Fruit fly (Drosophila melanogaster) whole organism, embryonic: Measurements from ENCODE around the gene Tet.
A peak's percentile ranks its signal among the peaks of the same experiment; 100 is the strongest.

ENCODE experiments used
- Antp ChIP-seq: fragments of 200-800 bp; sonication (Bioruptor generic); optimal IDR thresholded peaks from 3 replicates; lab custom pipeline; 2016; ENCODE audit warnings: missing biosample characterization, missing genetic modification characterization
- Atf3 ChIP-seq: fragments of 200-800 bp; sonication (Bioruptor generic); optimal IDR thresholded peaks from 3 replicates; lab custom pipeline; 2016; ENCODE audit warnings: missing biosample characterization, missing genetic modification characterization
- B-H1 ChIP-seq: fragments of 200-800 bp; sonication (Bioruptor generic); IDR thresholded peaks from 3 replicates; pipeline ENCODE4 v1.3.6; 2022; ENCODE audit warnings: missing biosample characterization, missing genetic modification characterization
- BtbVII ChIP-seq: fragments of 200-800 bp; sonication (Bioruptor generic); optimal IDR thresholded peaks from 3 replicates; lab custom pipeline; 2017; ENCODE audit warnings: missing biosample characterization, mild to moderate bottlenecking, missing genetic modification characterization
- CG1024 ChIP-seq: fragments of 200-800 bp; sonication (Bioruptor generic); IDR thresholded peaks from 2 replicates; pipeline ENCODE4 v1.3.6; 2022; ENCODE audit warnings: missing biosample characterization, missing genetic modification characterization
- CG12104 ChIP-seq: fragments of 200-800 bp; sonication (Bioruptor generic); optimal IDR thresholded peaks from 3 replicates; lab custom pipeline; 2016; ENCODE audit warnings: missing biosample characterization, missing genetic modification characterization
- CG12391 ChIP-seq: fragments of 200-800 bp; sonication (Bioruptor generic); optimal IDR thresholded peaks from 3 replicates; lab custom pipeline; 2018; ENCODE audit warnings: missing biosample characterization, mild to moderate bottlenecking, missing genetic modification characterization, moderate library complexity
- CG12769 ChIP-seq: fragments of 200-800 bp; sonication (Bioruptor generic); optimal IDR thresholded peaks from 2 replicates; lab custom pipeline; 2019; ENCODE audit warnings: missing biosample characterization, mild to moderate bottlenecking, missing genetic modification characterization, moderate library complexity
- CG16863 ChIP-seq: fragments of 200-800 bp; sonication (Bioruptor generic); optimal IDR thresholded peaks from 3 replicates; lab custom pipeline; 2016; ENCODE audit warnings: missing biosample characterization, missing genetic modification characterization
- CG2129 ChIP-seq: fragments of 200-800 bp; sonication (Bioruptor generic); IDR thresholded peaks from 2 replicates; pipeline ENCODE4 v1.3.6; 2022; ENCODE audit warnings: missing biosample characterization, missing genetic modification characterization; ENCODE audit not compliant: partially characterized antibody
- CG3163 ChIP-seq: fragments of 200-800 bp; sonication (Bioruptor generic); optimal IDR thresholded peaks from 3 replicates; lab custom pipeline; 2016; ENCODE audit warnings: missing biosample characterization, missing genetic modification characterization
- CG33213 ChIP-seq: fragments of 200-800 bp; sonication (Bioruptor generic); optimal IDR thresholded peaks from 3 replicates; lab custom pipeline; 2016; ENCODE audit warnings: missing biosample characterization, missing genetic modification characterization
- CG3995 ChIP-seq: fragments of 200-800 bp; sonication (Bioruptor generic); optimal IDR thresholded peaks from 3 replicates; lab custom pipeline; 2016; ENCODE audit warnings: missing biosample characterization, missing genetic modification characterization
- CG4707 ChIP-seq: fragments of 200-800 bp; sonication (Bioruptor generic); optimal IDR thresholded peaks from 2 replicates; lab custom pipeline; 2018; ENCODE audit warnings: missing biosample characterization, mild to moderate bottlenecking, missing genetic modification characterization, moderate library complexity
- CG6254 ChIP-seq: fragments of 200-800 bp; sonication (Bioruptor generic); optimal IDR thresholded peaks from 3 replicates; lab custom pipeline; 2017; ENCODE audit warnings: mild to moderate bottlenecking, missing biosample characterization, missing genetic modification reagents, missing genetic modification characterization
- CG6654 ChIP-seq: fragments of 200-800 bp; sonication (Bioruptor generic); optimal IDR thresholded peaks from 2 replicates; lab custom pipeline; 2017; ENCODE audit warnings: missing biosample characterization, mild to moderate bottlenecking, missing genetic modification characterization
- CG6765 ChIP-seq: fragments of 200-800 bp; sonication (Bioruptor generic); optimal IDR thresholded peaks from 3 replicates; lab custom pipeline; 2017; ENCODE audit warnings: missing biosample characterization, mild to moderate bottlenecking, missing genetic modification characterization
- CG7987 ChIP-seq: fragments of 200-800 bp; sonication (Bioruptor generic); optimal IDR thresholded peaks from 2 replicates; lab custom pipeline; 2018; ENCODE audit warnings: missing biosample characterization, mild to moderate bottlenecking, missing genetic modification characterization, moderate library complexity
- CG9215 ChIP-seq: fragments of 200-800 bp; sonication (Bioruptor generic); IDR thresholded peaks from 2 replicates; pipeline ENCODE4 v1.3.6; 2022; ENCODE audit warnings: missing biosample characterization, missing genetic modification characterization
- CG9817 ChIP-seq: fragments of 200-800 bp; sonication (Bioruptor generic); optimal IDR thresholded peaks from 2 replicates; lab custom pipeline; 2018; ENCODE audit warnings: missing biosample characterization, mild to moderate bottlenecking, missing genetic modification characterization, moderate library complexity
- Dip3 ChIP-seq: fragments of 200-800 bp; sonication (Bioruptor generic); optimal IDR thresholded peaks from 3 replicates; lab custom pipeline; 2016; ENCODE audit warnings: missing biosample characterization, missing genetic modification characterization
- Doc2 ChIP-seq: fragments of 200-800 bp; sonication (Bioruptor generic); IDR thresholded peaks from 2 replicates; pipeline ENCODE4 v1.3.6; 2022; ENCODE audit warnings: missing biosample characterization, missing genetic modification characterization
- Fer1 ChIP-seq: fragments of 200-800 bp; sonication (Bioruptor generic); optimal IDR thresholded peaks from 2 replicates; lab custom pipeline; 2017; ENCODE audit warnings: missing biosample characterization, mild to moderate bottlenecking, missing genetic modification characterization
- Hmr ChIP-seq: fragments of 200-800 bp; sonication (Bioruptor generic); optimal IDR thresholded peaks from 3 replicates; lab custom pipeline; 2017; ENCODE audit warnings: mild to moderate bottlenecking, missing biosample characterization, missing genetic modification reagents, missing genetic modification characterization
- Kr ChIP-seq: fragments of 200-800 bp; sonication (Bioruptor generic); optimal IDR thresholded peaks from 2 replicates; lab custom pipeline; 2017; ENCODE audit warnings: missing biosample characterization, mild to moderate bottlenecking, missing genetic modification characterization
- Nf-YA ChIP-seq: fragments of 200-800 bp; sonication (Bioruptor generic); IDR thresholded peaks from 2 replicates; pipeline ENCODE4 v1.3.6; 2022; ENCODE audit warnings: missing biosample characterization, missing genetic modification characterization
- Nf-YB ChIP-seq: fragments of 200-800 bp; sonication (Bioruptor generic); optimal IDR thresholded peaks from 3 replicates; lab custom pipeline; 2019; ENCODE audit warnings: missing biosample characterization, mild to moderate bottlenecking, missing genetic modification characterization, moderate library complexity
- Stat92E ChIP-seq, 3 experiments: fragments of >200 bp in 2 of 3; fragments of 200-800 bp in 1 of 3; sonication (Bioruptor generic) in 1 of 3; optimal IDR thresholded peaks; 2 replicates each; lab custom pipeline; 2017 to 2019; ENCODE audit warnings: missing biosample characterization in 3 of 3, missing genetic modification characterization in 3 of 3, mild to moderate bottlenecking in 1 of 3, moderate library complexity in 1 of 3
- Xbp1 ChIP-seq: fragments of 200-800 bp; sonication (Bioruptor generic); optimal IDR thresholded peaks from 3 replicates; lab custom pipeline; 2016; ENCODE audit warnings: missing biosample characterization, mild to moderate bottlenecking, missing genetic modification characterization
- Xrp1 ChIP-seq: fragments of 200-800 bp; sonication (Bioruptor generic); IDR thresholded peaks from 2 replicates; pipeline ENCODE4 v1.3.6; 2022; ENCODE audit warnings: missing biosample characterization, missing genetic modification characterization
- al ChIP-seq: fragments of 200-800 bp; sonication (Bioruptor generic); IDR thresholded peaks from 2 replicates; pipeline ENCODE4 v1.3.6; 2022; ENCODE audit warnings: missing biosample characterization, missing genetic modification characterization
- caup ChIP-seq: fragments of 200-800 bp; sonication (Bioruptor generic); optimal IDR thresholded peaks from 3 replicates; lab custom pipeline; 2017; ENCODE audit warnings: missing biosample characterization, mild to moderate bottlenecking, missing genetic modification characterization, moderate library complexity; ENCODE audit not compliant: severe bottlenecking
- crol ChIP-seq: fragments of 200-800 bp; sonication (Bioruptor generic); IDR thresholded peaks from 2 replicates; pipeline ENCODE4 v1.3.6; 2022; ENCODE audit warnings: missing biosample characterization, missing genetic modification characterization
- crp ChIP-seq, 2 experiments: fragments of 200-800 bp; sonication (Bioruptor generic); optimal IDR thresholded peaks; 2 replicates in 1 of 2; 3 replicates in 1 of 2; lab custom pipeline; 2017; ENCODE audit warnings: missing biosample characterization in 2 of 2, missing genetic modification characterization in 2 of 2, mild to moderate bottlenecking in 1 of 2, moderate library complexity in 1 of 2
- da ChIP-seq: fragments of 200-800 bp; sonication (Bioruptor generic); optimal IDR thresholded peaks from 2 replicates; lab custom pipeline; 2016; ENCODE audit warnings: missing biosample characterization, missing genetic modification characterization
- disco-r ChIP-seq: fragments of 200-800 bp; sonication (Bioruptor generic); optimal IDR thresholded peaks from 2 replicates; lab custom pipeline; 2016; ENCODE audit warnings: missing biosample characterization, missing genetic modification characterization
- fd3F ChIP-seq: fragments of 200-800 bp; sonication (Bioruptor generic); optimal IDR thresholded peaks from 2 replicates; lab custom pipeline; 2018; ENCODE audit warnings: missing biosample characterization, mild to moderate bottlenecking, missing genetic modification characterization, moderate library complexity
- gfzf ChIP-seq: fragments of 200-800 bp; sonication (Bioruptor generic); optimal IDR thresholded peaks from 2 replicates; lab custom pipeline; 2016; ENCODE audit warnings: missing biosample characterization, mild to moderate bottlenecking, missing genetic modification characterization, moderate library complexity
- gsb ChIP-seq: fragments of 200-800 bp; sonication (Bioruptor generic); IDR thresholded peaks from 2 replicates; pipeline ENCODE4 v1.3.6; 2022; ENCODE audit warnings: missing biosample characterization, missing genetic modification characterization
- ind ChIP-seq: fragments of 200-800 bp; sonication (Bioruptor generic); optimal IDR thresholded peaks from 3 replicates; lab custom pipeline; 2016; ENCODE audit warnings: missing biosample characterization, missing genetic modification characterization
- kay ChIP-seq: fragments of 200-800 bp; sonication (Bioruptor generic); optimal IDR thresholded peaks from 2 replicates; lab custom pipeline; 2016; ENCODE audit warnings: missing biosample characterization, missing genetic modification characterization
- lmd ChIP-seq: fragments of 200-800 bp; sonication (Bioruptor generic); IDR thresholded peaks from 2 replicates; pipeline ENCODE4 v1.3.6; 2022; ENCODE audit warnings: missing biosample characterization, missing genetic modification characterization
- lov ChIP-seq, 2 experiments: fragments of 200-800 bp in 1 of 2; fragments of >200 bp in 1 of 2; sonication (Bioruptor generic) in 1 of 2; IDR thresholded peaks in 1 of 2; optimal IDR thresholded peaks in 1 of 2; 2 replicates in 1 of 2; 3 replicates in 1 of 2; pipeline versions ENCODE4 v1.3.6 to Lab custom; 2017 to 2022; ENCODE audit warnings: missing biosample characterization in 1 of 2, missing genetic modification characterization in 1 of 2
- nerfin-1 ChIP-seq: fragments of 200-800 bp; sonication (Bioruptor generic); optimal IDR thresholded peaks from 3 replicates; lab custom pipeline; 2019; ENCODE audit warnings: missing biosample characterization, mild to moderate bottlenecking, missing genetic modification characterization, moderate library complexity
- nmo ChIP-seq: fragments of 200-800 bp; sonication (Bioruptor generic); optimal IDR thresholded peaks from 2 replicates; lab custom pipeline; 2018; ENCODE audit warnings: missing biosample characterization, mild to moderate bottlenecking, missing genetic modification characterization, moderate library complexity
- pnt ChIP-seq: fragments of 200-800 bp; sonication (Bioruptor generic); optimal IDR thresholded peaks from 3 replicates; lab custom pipeline; 2016; ENCODE audit warnings: missing biosample characterization, missing genetic modification characterization
- pros ChIP-seq: fragments of 200-800 bp; sonication (Bioruptor generic); optimal IDR thresholded peaks from 3 replicates; lab custom pipeline; 2019; ENCODE audit warnings: missing biosample characterization, mild to moderate bottlenecking, missing genetic modification characterization, moderate library complexity
- slbo ChIP-seq: fragments of 200-800 bp; sonication (Bioruptor generic); IDR thresholded peaks from 2 replicates; pipeline ENCODE4 v1.3.6; 2022; ENCODE audit warnings: missing biosample characterization, missing genetic modification characterization
- tll ChIP-seq, 2 experiments: fragments of 200-800 bp in 1 of 2; fragments of >200 bp in 1 of 2; sonication (Bioruptor generic) in 1 of 2; optimal IDR thresholded peaks; 2 replicates each; lab custom pipeline; 2017 to 2019; ENCODE audit warnings: missing biosample characterization in 2 of 2, missing genetic modification characterization in 2 of 2, mild to moderate bottlenecking in 1 of 2, moderate library complexity in 1 of 2

The Tet gene

dm6 chr3L:2851771-2852170 is 27.2 kb downstream of the Tet start (continued):
- TF ChIP-seq CG12391 (tag; lab: Kevin White, UChicago) (peak; percentile 52), gsb (GFP tag; lab: Robert Waterston, UW) (no peak), CG3163 (GFP tag; lab: Kevin White, UChicago) (peak; percentile 45), crol (GFP tag; lab: Robert Waterston, UW) (no peak), kay (GFP tag; lab: Kevin White, UChicago) (no peak), CG12104 (GFP tag; lab: Kevin White, UChicago) (peak; percentile 36), CG1024 (GFP tag; lab: Robert Waterston, UW) (peak; percentile 19; the same call in 1 of the 2 replicates), slbo (GFP tag; lab: Robert Waterston, UW) (peak; percentile 89), Xrp1 (GFP tag; lab: Robert Waterston, UW) (peak; percentile 36), Atf3 (peak; percentile 41), CG6654 (GFP tag; lab: Kevin White, UChicago) (peak; percentile 12), Doc2 (GFP tag; lab: Robert Waterston, UW) (no peak), CG3995 (GFP tag; lab: Kevin White, UChicago) (no peak), CG9215 (GFP tag; lab: Robert Waterston, UW) (peak; percentile 51), CG16863 (GFP tag; lab: Kevin White, UChicago) (peak; percentile 39), crp (GFP tag; optimal IDR thresholded peaks at IDR 0.05; lab: Kevin White, UChicago) (no peak), caup (GFP tag; lab: Kevin White, UChicago) (peak; percentile 27), Kr (no peak), nmo (GFP tag; lab: Kevin White, UChicago) (peak; percentile 68), pnt (peak; percentile 72), Xbp1 (GFP tag; lab: Kevin White, UChicago) (peak; percentile 86), gfzf (peak; percentile 16), lmd (GFP tag; lab: Robert Waterston, UW) (peak; percentile 74), da (peak; percentile 58), CG7987 (GFP tag; lab: Kevin White, UChicago) (peak; percentile 56), CG9817 (peak; percentile 76), CG6254 (GFP tag; lab: Kevin White, UChicago) (no peak), Stat92E (GFP tag; optimal IDR thresholded peaks at IDR 0.05; lab: Kevin White, UChicago) (peak in 1 of 3 experiments; percentile 25), CG12769 (tag; lab: Kevin White, UChicago) (peak; percentile 52), Hmr (GFP tag; lab: Kevin White, UChicago) (peak; percentile 73), Dip3 (GFP tag; lab: Kevin White, UChicago) (peak; percentile 49), CG4707 (GFP tag; lab: Kevin White, UChicago) (no peak), CG2129 (GFP tag; lab: Robert Waterston, UW) (no peak), lov (optimal IDR thresholded peaks at IDR 0.05; lab: Kevin White, UChicago) (no peak), lov (GFP tag; IDR thresholded peaks at IDR 0.05; lab: Robert Waterston, UW) (peak; percentile 25; the same call in 1 of the 3 replicates), fd3F (GFP tag; lab: Kevin White, UChicago) (peak; percentile 2), BtbVII (GFP tag; lab: Kevin White, UChicago) (no peak), CG33213 (peak; percentile 78), disco-r (GFP tag; lab: Kevin White, UChicago) (peak; percentile 52), Antp (GFP tag; lab: Kevin White, UChicago) (peak; percentile 80), Nf-YB (GFP tag; lab: Kevin White, UChicago) (peak; percentile 6), tll (GFP tag; optimal IDR thresholded peaks at IDR 0.05; lab: Kevin White, UChicago) (no peak), B-H1 (GFP tag; lab: Robert Waterston, UW) (no peak), Nf-YA (no peak), al (GFP tag; lab: Robert Waterston, UW) (peak; percentile 51; the same call in 1 of the 2 replicates), pros (GFP tag; lab: Kevin White, UChicago) (no peak), ind (GFP tag; lab: Kevin White, UChicago) (peak; percentile 64), Fer1 (GFP tag; lab: Kevin White, UChicago) (peak; percentile 46), nerfin-1 (tag; lab: Kevin White, UChicago) (no peak), CG6765 (GFP tag; lab: Kevin White, UChicago) (no peak)
